Worm (Caenorhabditis elegans): Measurements from ENCODE around the gene srd-63.

DNA sequence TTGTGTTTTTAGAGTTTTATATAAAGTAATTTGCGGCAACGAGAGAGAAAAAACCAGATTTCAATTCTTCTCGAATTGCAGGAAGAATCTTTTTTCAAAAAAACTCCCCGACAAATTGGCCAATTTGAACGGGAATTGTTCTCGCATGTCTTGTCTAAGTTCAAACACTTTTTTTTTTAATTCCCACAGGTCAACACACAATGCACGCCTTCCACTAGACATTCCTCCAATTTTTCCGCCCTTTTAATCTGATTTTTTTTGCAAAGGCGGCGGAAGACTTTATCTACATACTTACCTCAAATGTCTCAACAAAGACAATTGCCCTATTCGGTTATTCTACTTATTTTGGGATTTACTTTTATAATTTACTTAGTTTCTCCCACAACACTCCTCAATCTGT is 14.0 kb upstream of the srd-63 start, which contains the start of gene F26D2.3:
- TF ChIP-seq hlh-6 (tag; optimal IDR thresholded peaks at IDR 0.05) (no peak), pag-3 (tag; optimal IDR thresholded peaks at IDR 0.05; ENCODE audit: borderline replicate concordance) (no peak), fkh-10 (GFP tag; optimal IDR thresholded peaks at IDR 0.05) (no peak)
